Fruit fly (Drosophila melanogaster): ENCODE data around the gene CG13032.

- TF ChIP-seq CG8478 (optimal IDR thresholded peaks at IDR 0.05): no peak
- no peak for TF ChIP-seq CTCF (optimal IDR thresholded peaks at IDR 0.05)
Measured at dm6 chr3L:16698089-16698488, 24.3 kb downstream of the CG13032 start.

Measured in S2 (cell line).